Fruit fly (Drosophila melanogaster) Kc167 (cell line): ENCODE results near the gene thw.

Experiments
- Myc ChIP-seq: fragments of >200 bp; optimal IDR thresholded peaks from 2 replicates; lab custom pipeline; 2017; ENCODE audit warnings: missing external identifiers
- Sin3A ChIP-seq: fragments of >200 bp; optimal IDR thresholded peaks from 2 replicates; lab custom pipeline; 2018; ENCODE audit warnings: missing external identifiers
- h ChIP-seq: fragments of >200 bp; optimal IDR thresholded peaks from 3 replicates; lab custom pipeline; 2018; ENCODE audit warnings: missing external identifiers
- insv ChIP-seq: fragments of >200 bp; optimal IDR thresholded peaks from 3 replicates; lab custom pipeline; 2018; ENCODE audit warnings: missing external identifiers
- psq ChIP-seq: fragments of >200 bp; optimal IDR thresholded peaks from 2 replicates; lab custom pipeline; 2017; ENCODE audit warnings: missing external identifiers
- ttk ChIP-seq: sonication (Bioruptor generic); optimal IDR thresholded peaks from 2 replicates; lab custom pipeline; 2017; ENCODE audit warnings: missing external identifiers

DNA sequence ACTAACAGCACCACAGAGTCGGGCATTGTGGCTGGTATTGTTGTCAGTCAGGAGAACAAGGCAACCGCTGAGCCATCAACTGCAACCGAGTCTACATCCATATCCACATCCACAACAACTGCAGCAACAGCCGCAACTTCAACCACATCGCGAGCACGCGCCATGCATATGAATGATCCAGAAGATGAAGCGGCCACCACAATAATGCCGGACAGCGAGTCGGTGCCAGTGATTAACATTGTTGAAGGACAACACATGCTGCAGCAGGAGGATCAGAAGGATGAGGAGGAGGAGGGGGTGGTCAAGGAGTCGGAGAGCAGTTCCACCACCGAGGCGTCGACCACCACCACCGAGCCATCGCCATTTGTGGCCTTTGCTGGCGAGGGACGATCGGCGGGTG lies 49.5 kb upstream of the thw start:
- TF ChIP-seq psq (lab: Kevin White, UChicago) (no peak), insv (no peak), h (lab: Kevin White, UChicago) (no peak), Myc (lab: Kevin White, UChicago) (no peak), Sin3A (lab: Kevin White, UChicago) (no peak), ttk (lab: Kevin White, UChicago) (no peak)
